Fruit fly (Drosophila melanogaster) S2 (cell line): Measurements from ENCODE around the gene bond.

Source experiments
- CG8478 ChIP-seq: fragments of >200 bp; optimal IDR thresholded peaks from 2 replicates; lab custom pipeline; 2018
- CTCF ChIP-seq, 2 experiments: fragments of >200 bp; optimal IDR thresholded peaks; 2 replicates each; lab custom pipeline; 2018

DNA sequence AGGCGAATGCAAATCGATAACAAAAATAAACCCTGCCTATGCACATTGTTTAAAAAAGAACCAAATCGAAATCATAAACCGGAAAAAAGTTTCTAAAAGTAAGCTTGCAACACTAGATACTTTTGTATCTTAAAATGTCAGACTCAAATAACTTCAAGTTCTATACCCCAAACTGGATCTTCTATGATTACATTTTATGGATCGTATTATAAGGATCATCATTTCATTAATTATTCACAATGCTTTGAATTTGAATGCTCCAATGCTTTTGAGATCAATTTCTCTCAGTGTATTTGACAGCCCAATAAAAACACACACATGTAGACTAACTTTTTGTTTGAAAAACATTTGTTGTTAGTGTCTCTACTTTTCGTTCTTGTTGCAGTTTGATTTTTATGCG, 43.8 kb downstream of the bond start:
- TF ChIP-seq CG8478 (lab: Kevin White, UChicago) = no peak
- no peak for TF ChIP-seq CTCF (optimal IDR thresholded peaks at IDR 0.05; lab: Kevin White, UChicago)
